Worm (Caenorhabditis elegans) whole organism, young adult: ENCODE measurements around the gene lurp-4.

ENCODE experiments used
- B0019.2 ChIP-seq: fragments of 200-800 bp; sonication (Bioruptor generic); conservative IDR thresholded peaks from 2 replicates; pipeline ENCODE4 v1.3.6; 2022; ENCODE audit warnings: missing genetic modification reagents, missing genetic modification characterization, missing compliant biosample characterization
- B0261.1 ChIP-seq: sonication (generic microtip); optimal IDR thresholded peaks from 2 replicates; lab custom pipeline; 2016; ENCODE audit warnings: mild to moderate bottlenecking, missing genetic modification characterization, moderate library complexity, missing compliant biosample characterization
- C17E4.6 ChIP-seq: fragments of 200-800 bp; sonication (Bioruptor generic); IDR thresholded peaks from 2 replicates; pipeline ENCODE4 v1.3.6; 2022; ENCODE audit warnings: missing genetic modification reagents, missing genetic modification characterization, missing compliant biosample characterization
- F23B12.7 ChIP-seq: sonication (generic microtip); optimal IDR thresholded peaks from 2 replicates; lab custom pipeline; 2017; ENCODE audit warnings: missing genetic modification characterization, mild to moderate bottlenecking, missing compliant biosample characterization, antibody characterized with exemption, moderate library complexity; ENCODE audit not compliant: insufficient read depth
- F52B5.7 ChIP-seq: sonication (generic microtip); optimal IDR thresholded peaks from 2 replicates; lab custom pipeline; 2016; ENCODE audit warnings: mild to moderate bottlenecking, missing genetic modification characterization, missing compliant biosample characterization
- F55B11.4 ChIP-seq: sonication (generic microtip); optimal IDR thresholded peaks from 2 replicates; lab custom pipeline; 2016; ENCODE audit warnings: missing compliant biosample characterization, missing genetic modification characterization, borderline replicate concordance; ENCODE audit not compliant: insufficient read depth
- K12H6.12 ChIP-seq: fragments of 200-800 bp; sonication (Bioruptor generic); optimal IDR thresholded peaks from 2 replicates; lab custom pipeline; 2018; ENCODE audit warnings: mild to moderate bottlenecking, missing genetic modification characterization, missing compliant biosample characterization
- Y79H2A.3 ChIP-seq: fragments of 200-800 bp; sonication (Bioruptor generic); conservative IDR thresholded peaks from 2 replicates; pipeline ENCODE4 v1.3.6; 2022; ENCODE audit warnings: missing genetic modification reagents, missing genetic modification characterization, missing compliant biosample characterization
- ZK185.1 ChIP-seq: sonication (generic microtip); optimal IDR thresholded peaks from 2 replicates; lab custom pipeline; 2016; ENCODE audit warnings: mild to moderate bottlenecking, missing genetic modification characterization, missing compliant biosample characterization; ENCODE audit not compliant: poor library complexity, severe bottlenecking
- aptf-2 ChIP-seq: fragments of 200-800 bp; sonication (Bioruptor generic); conservative IDR thresholded peaks from 2 replicates; pipeline ENCODE4 v1.3.6; 2022; ENCODE audit warnings: missing genetic modification reagents, missing genetic modification characterization, missing compliant biosample characterization
- aptf-3 ChIP-seq: fragments of 200-800 bp; sonication (Bioruptor generic); IDR thresholded peaks from 2 replicates; pipeline ENCODE4 v1.3.6; 2022; ENCODE audit warnings: missing genetic modification characterization, missing compliant biosample characterization
- cebp-1 ChIP-seq, 2 experiments: fragments of 200-800 bp in 1 of 2; sonication (Bioruptor generic) in 1 of 2; sonication (generic microtip) in 1 of 2; IDR thresholded peaks in 1 of 2; optimal IDR thresholded peaks in 1 of 2; 2 replicates each; pipeline versions ENCODE4 v1.3.6 to Lab custom; 2017 to 2022; ENCODE audit warnings: missing compliant biosample characterization in 2 of 2, missing genetic modification characterization in 2 of 2, mild to moderate bottlenecking in 1 of 2, missing genetic modification reagents in 1 of 2, moderate library complexity in 1 of 2
- ceh-91 ChIP-seq: fragments of 200-800 bp; sonication (Bioruptor generic); IDR thresholded peaks from 2 replicates; pipeline ENCODE4 v1.3.6; 2022; ENCODE audit warnings: missing genetic modification reagents, missing genetic modification characterization, missing compliant biosample characterization
- die-1 ChIP-seq: sonication (generic microtip); optimal IDR thresholded peaks from 2 replicates; lab custom pipeline; 2016; ENCODE audit warnings: missing genotype, mild to moderate bottlenecking, missing genetic modification characterization, missing compliant biosample characterization
- dpl-1 ChIP-seq: fragments of 150-350 bp; optimal IDR thresholded peaks from 2 replicates; lab custom pipeline; 2014; ENCODE audit warnings: missing biosample characterization, missing genetic modification reagents, missing genetic modification characterization
- efl-1 ChIP-seq: fragments of 150-350 bp; optimal IDR thresholded peaks from 2 replicates; lab custom pipeline; 2014; ENCODE audit warnings: missing biosample characterization, missing genetic modification reagents, missing genetic modification characterization
- egl-18 ChIP-seq: fragments of 200-800 bp; sonication (Bioruptor generic); IDR thresholded peaks from 2 replicates; pipeline ENCODE4 v1.3.6; 2022; ENCODE audit warnings: missing genetic modification reagents, missing genetic modification characterization, missing compliant biosample characterization
- fkh-3 ChIP-seq: sonication (generic microtip); optimal IDR thresholded peaks from 2 replicates; lab custom pipeline; 2016; ENCODE audit warnings: mild to moderate bottlenecking, missing genetic modification characterization, missing compliant biosample characterization
- gei-17 ChIP-seq: fragments of 200-800 bp; sonication (Bioruptor generic); optimal IDR thresholded peaks from 2 replicates; lab custom pipeline; 2018; ENCODE audit warnings: mild to moderate bottlenecking, missing genetic modification characterization, missing compliant biosample characterization
- him-1 ChIP-seq: sonication (generic microtip); optimal IDR thresholded peaks from 2 replicates; lab custom pipeline; 2016; ENCODE audit warnings: missing genotype, missing genetic modification reagents, missing genetic modification characterization, missing compliant biosample characterization
- hlh-12 ChIP-seq: sonication (generic microtip); optimal IDR thresholded peaks from 2 replicates; lab custom pipeline; 2016; ENCODE audit warnings: missing genetic modification characterization, missing compliant biosample characterization
- hlh-26 ChIP-seq: fragments of 200-800 bp; sonication (Bioruptor generic); conservative IDR thresholded peaks from 2 replicates; pipeline ENCODE4 v1.3.6; 2022; ENCODE audit warnings: missing genetic modification reagents, missing genetic modification characterization, missing compliant biosample characterization
- lir-1 ChIP-seq: fragments of 200-800 bp; sonication (Bioruptor generic); conservative IDR thresholded peaks from 2 replicates; pipeline ENCODE4 v1.3.6; 2022; ENCODE audit warnings: missing genetic modification reagents, missing genetic modification characterization, missing compliant biosample characterization
- lsl-1 ChIP-seq: fragments of 200-800 bp; sonication (Bioruptor generic); optimal IDR thresholded peaks from 2 replicates; lab custom pipeline; 2018; ENCODE audit warnings: mild to moderate bottlenecking, missing genetic modification characterization, moderate library complexity, missing compliant biosample characterization
- lsy-27 ChIP-seq: sonication (generic microtip); optimal IDR thresholded peaks from 2 replicates; lab custom pipeline; 2017; ENCODE audit warnings: missing genetic modification characterization, mild to moderate bottlenecking, missing compliant biosample characterization, antibody characterized with exemption, missing genotype, borderline replicate concordance; ENCODE audit not compliant: insufficient read depth
- madf-6 ChIP-seq: fragments of 200-800 bp; sonication (Bioruptor generic); IDR thresholded peaks from 2 replicates; pipeline ENCODE4 v1.3.6; 2022; ENCODE audit warnings: missing genetic modification reagents, missing genetic modification characterization, missing compliant biosample characterization
- madf-8 ChIP-seq: fragments of 200-800 bp; sonication (Bioruptor generic); conservative IDR thresholded peaks from 2 replicates; pipeline ENCODE4 v1.3.6; 2022; ENCODE audit warnings: missing genetic modification reagents, missing genetic modification characterization, missing compliant biosample characterization
- mxl-1 ChIP-seq: sonication (generic microtip); optimal IDR thresholded peaks from 2 replicates; lab custom pipeline; 2016; ENCODE audit warnings: missing genetic modification characterization, missing compliant biosample characterization
- nhr-90 ChIP-seq: sonication (generic microtip); optimal IDR thresholded peaks from 2 replicates; lab custom pipeline; 2016; ENCODE audit warnings: missing genotype, mild to moderate bottlenecking, missing genetic modification characterization, missing compliant biosample characterization
- pbrm-1 ChIP-seq: fragments of 200-800 bp; sonication (Bioruptor generic); IDR thresholded peaks from 2 replicates; pipeline ENCODE4 v1.3.6; 2022; ENCODE audit warnings: missing genetic modification reagents, missing genetic modification characterization, missing compliant biosample characterization
- rec-8 ChIP-seq, 2 experiments: sonication (generic microtip); optimal IDR thresholded peaks; 2 replicates each; lab custom pipeline; 2016; ENCODE audit warnings: mild to moderate bottlenecking in 2 of 2, missing genetic modification characterization in 2 of 2, missing genetic modification reagents in 2 of 2, missing genotype in 2 of 2, missing biosample characterization in 1 of 2, missing compliant biosample characterization in 1 of 2, moderate library complexity in 1 of 2
- repo-1 ChIP-seq: sonication (generic microtip); optimal IDR thresholded peaks from 2 replicates; lab custom pipeline; 2017; ENCODE audit warnings: mild to moderate bottlenecking, missing genetic modification characterization, missing compliant biosample characterization
- tbx-9 ChIP-seq: sonication (generic microtip); optimal IDR thresholded peaks from 2 replicates; lab custom pipeline; 2016; ENCODE audit warnings: borderline replicate concordance, missing genetic modification characterization, inconsistent platforms, missing compliant biosample characterization
- tlf-1 ChIP-seq: fragments of 200-800 bp; sonication (Bioruptor generic); optimal IDR thresholded peaks from 2 replicates; lab custom pipeline; 2018; ENCODE audit warnings: mild to moderate bottlenecking, missing genetic modification characterization, missing compliant biosample characterization
- unc-62 ChIP-seq: fragments of 150-350 bp; optimal IDR thresholded peaks from 2 replicates; lab custom pipeline; 2014; ENCODE audit warnings: missing biosample characterization, missing genetic modification reagents, missing genetic modification characterization
- ztf-18 ChIP-seq: sonication (generic microtip); optimal IDR thresholded peaks from 2 replicates; lab custom pipeline; 2016; ENCODE audit warnings: missing genotype, mild to moderate bottlenecking, missing genetic modification characterization, missing compliant biosample characterization
- ztf-28 ChIP-seq: fragments of 200-800 bp; sonication (Bioruptor generic); IDR thresholded peaks from 2 replicates; pipeline ENCODE4 v1.3.6; 2022; ENCODE audit warnings: missing genetic modification reagents, missing genetic modification characterization, missing compliant biosample characterization
- ztf-3 ChIP-seq: fragments of 200-800 bp; sonication (Bioruptor generic); optimal IDR thresholded peaks from 2 replicates; lab custom pipeline; 2018; ENCODE audit warnings: mild to moderate bottlenecking, missing genetic modification characterization, missing compliant biosample characterization
- ztf-6 ChIP-seq: fragments of 200-800 bp; sonication (Bioruptor generic); IDR thresholded peaks from 2 replicates; pipeline ENCODE4 v1.3.6; 2022; ENCODE audit warnings: missing genetic modification reagents, missing genetic modification characterization, missing compliant biosample characterization

Gene lurp-4

DNA sequence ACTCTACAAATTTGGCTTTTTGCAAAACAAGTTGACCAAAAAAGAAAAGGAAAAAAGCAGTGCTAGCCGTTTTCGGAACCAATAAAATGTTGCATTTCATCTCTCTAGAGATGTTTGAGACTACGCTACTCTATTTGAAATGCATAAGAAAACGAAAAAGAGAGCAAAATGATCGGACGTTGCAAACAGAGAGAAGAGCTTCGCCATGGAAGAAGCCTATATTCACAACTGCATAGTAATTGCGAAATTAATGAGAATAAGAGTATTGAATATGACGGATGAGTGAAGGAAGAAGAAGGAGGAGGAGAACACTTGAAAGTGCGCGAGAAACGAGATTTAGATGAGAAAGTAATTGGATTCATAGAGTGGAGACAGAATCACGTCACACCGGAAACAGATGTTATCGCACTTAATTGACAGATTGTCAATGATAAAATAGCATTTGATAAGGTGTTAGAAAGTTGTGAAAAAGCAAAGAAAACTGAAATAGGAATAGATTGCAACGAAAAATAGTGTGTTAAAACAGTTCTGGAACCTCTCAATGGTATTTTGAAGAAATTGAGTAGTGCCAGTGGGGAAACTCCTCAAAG lies 13.5 kb downstream of the lurp-4 start:
- TF ChIP-seq unc-62 (GFP tag; lab: Kevin White, UChicago): peak; percentile 64
- no peak for TF ChIP-seq dpl-1

DNA sequence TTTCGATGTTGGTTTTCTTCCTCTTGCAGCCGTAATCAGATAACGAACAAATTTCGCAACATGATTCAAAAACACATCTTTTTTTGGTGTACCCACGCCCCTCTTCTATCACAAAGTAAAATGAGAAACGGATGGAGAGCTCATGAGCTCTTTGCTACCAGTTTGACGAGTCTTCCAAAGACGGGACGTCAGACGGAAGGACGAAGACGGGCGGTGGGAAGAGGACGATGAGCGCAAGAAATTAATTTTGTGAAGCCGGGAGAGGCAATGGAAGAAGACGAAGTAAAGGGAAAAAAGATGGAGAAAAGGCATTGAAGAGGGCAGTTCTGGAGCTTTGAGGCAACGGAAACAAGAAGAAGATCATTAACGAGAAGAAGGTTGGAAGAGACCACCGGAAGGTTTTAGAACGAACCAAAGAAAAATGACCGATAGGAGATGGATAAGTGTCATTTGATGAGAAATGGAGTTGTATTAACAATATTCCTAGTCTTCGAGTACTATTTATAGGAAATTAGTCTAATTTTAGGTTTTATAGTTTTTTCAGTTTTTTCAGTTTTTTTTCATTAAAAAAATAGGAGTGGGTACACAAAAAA lies 19.2 kb downstream of the lurp-4 start:
- TF ChIP-seq hlh-26 (GFP tag; lab: Robert Waterston, UW) (no peak), Y79H2A.3 (GFP tag; lab: Robert Waterston, UW) (no peak), F23B12.7 (no peak), K12H6.12 (tag; lab: Kevin White, UChicago) (no peak)
- TF ChIP-seq, all 124 proteins: peak for 0

DNA sequence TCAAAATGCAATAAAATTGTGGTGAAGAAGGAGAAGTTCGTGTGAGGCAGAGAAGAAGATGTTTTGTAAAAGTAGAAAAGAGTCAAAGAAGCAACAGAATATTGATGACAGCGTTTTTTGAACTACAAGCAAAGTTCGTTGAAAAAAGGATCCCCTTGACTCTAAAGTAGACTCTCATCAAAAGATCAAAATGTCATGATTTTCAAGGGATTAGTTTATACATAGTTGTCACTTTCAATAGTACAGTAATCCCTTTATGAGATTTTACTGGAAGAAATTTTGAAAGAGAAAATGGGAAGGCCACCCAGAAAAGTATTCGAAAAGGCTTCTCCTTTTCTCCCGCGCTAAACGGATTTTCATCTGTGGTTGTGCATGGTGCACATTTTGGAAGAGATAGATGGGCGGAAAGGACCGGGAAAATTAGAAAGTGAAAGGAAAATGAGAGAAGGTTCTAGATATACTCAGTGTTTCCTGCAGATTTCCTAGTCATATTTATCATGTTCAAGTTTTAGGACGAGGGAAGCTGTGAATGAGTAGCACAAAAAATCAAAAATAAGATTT lies 20.6 kb downstream of the lurp-4 start:
- no peak for TF ChIP-seq hlh-12
- TF ChIP-seq egl-18 (GFP tag; lab: Robert Waterston, UW): no peak
- no peak for TF ChIP-seq tbx-9
- TF ChIP-seq dpl-1: no peak
- no peak for TF ChIP-seq him-1 (tag; lab: Kevin White, UChicago)
- no peak for TF ChIP-seq lsy-27
- TF ChIP-seq ceh-91 (GFP tag; lab: Robert Waterston, UW): no peak
- no peak for TF ChIP-seq efl-1
- no peak for TF ChIP-seq B0261.1 (tag; lab: Kevin White, UChicago)
- TF ChIP-seq madf-6: no peak
- TF ChIP-seq ZK185.1 (tag; lab: Kevin White, UChicago): no peak
- no peak for TF ChIP-seq lsl-1 (GFP tag; lab: Kevin White, UChicago)
- TF ChIP-seq B0019.2 (GFP tag; lab: Robert Waterston, UW): no peak
- no peak for TF ChIP-seq ztf-28 (GFP tag; lab: Robert Waterston, UW)

DNA sequence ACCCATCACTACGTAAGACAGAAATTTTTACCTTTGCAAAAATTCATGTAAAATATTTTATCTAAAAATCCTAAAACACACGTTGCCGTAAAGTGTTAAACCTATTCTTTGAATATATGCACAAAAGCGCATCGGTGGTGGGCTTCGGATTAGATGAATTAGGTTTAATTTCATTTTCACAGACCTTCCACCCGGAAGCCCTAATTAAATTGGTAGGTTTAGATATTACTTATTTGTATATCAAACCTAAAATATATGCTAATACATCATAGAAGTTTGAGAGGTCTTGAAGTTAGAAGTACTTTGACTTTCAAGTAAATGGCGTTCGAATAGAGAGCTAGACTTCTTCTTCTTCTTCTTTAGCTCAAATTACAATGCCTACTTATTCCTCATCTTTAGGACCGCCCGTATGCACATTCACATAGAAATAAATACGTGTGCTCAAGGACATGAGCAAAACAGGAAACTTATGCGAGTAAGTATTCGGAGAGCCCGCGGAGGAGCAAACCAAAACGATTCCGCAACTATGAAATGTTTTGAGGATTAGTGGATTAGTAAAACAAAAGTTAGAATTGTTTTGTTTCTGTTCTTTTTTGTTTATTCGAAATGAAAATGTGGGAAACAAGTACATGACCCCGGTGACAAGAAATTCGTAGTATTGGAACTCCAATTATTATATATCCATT lies 22.2 kb downstream of the lurp-4 start:
- TF ChIP-seq C17E4.6 (GFP tag; lab: Robert Waterston, UW): no peak
- TF ChIP-seq aptf-3: no peak
- no peak for TF ChIP-seq lir-1
- TF ChIP-seq F55B11.4 (tag; lab: Kevin White, UChicago): no peak
- no peak for TF ChIP-seq rec-8 (tag; optimal IDR thresholded peaks at IDR 0.05; lab: Kevin White, UChicago)
- TF ChIP-seq mxl-1 (tag; lab: Kevin White, UChicago): no peak
- TF ChIP-seq Y79H2A.3 (GFP tag; lab: Robert Waterston, UW): no peak
- TF ChIP-seq gei-17 (GFP tag; lab: Kevin White, UChicago): no peak
- no peak for TF ChIP-seq cebp-1 (GFP tag; IDR thresholded peaks at IDR 0.05; lab: Robert Waterston, UW)
- TF ChIP-seq cebp-1 (tag; optimal IDR thresholded peaks at IDR 0.05; lab: Kevin White, UChicago): no peak
- no peak for TF ChIP-seq repo-1

DNA sequence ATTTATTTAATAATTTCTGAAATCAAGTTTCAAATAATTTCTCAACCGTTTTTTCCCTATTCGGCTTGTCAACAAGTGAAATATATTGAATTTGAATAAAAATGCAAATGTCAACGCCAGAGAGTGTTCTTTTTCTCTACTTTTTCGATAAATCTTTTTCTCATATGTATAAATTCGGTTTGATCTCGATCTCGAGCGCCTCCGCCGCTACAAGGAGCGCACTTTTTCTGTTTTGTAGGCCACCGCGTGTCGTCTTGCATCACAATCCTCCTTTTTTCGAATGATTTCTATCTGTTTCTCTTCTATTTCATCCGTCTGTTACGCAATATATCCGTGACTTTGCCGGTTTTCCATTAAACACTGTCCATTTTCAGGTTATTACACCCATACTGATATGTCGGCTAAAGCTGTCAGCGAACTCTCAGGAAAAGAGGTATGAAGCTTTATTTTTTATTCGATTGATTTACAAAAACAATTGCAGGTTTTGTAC lies 23.7 kb downstream of the lurp-4 start, which contains the start of gene acly-2:
Gene acly-2, plus strand, starts transcription at position 375 of the 490 bp plus-strand sequence.
- peak; percentile 54 for TF ChIP-seq efl-1
- TF ChIP-seq ztf-18 (tag; lab: Kevin White, UChicago): no peak
- no peak for TF ChIP-seq F52B5.7 (tag; lab: Kevin White, UChicago)
- peak; percentile 59 for TF ChIP-seq madf-6
- TF ChIP-seq aptf-2 (GFP tag; lab: Robert Waterston, UW): no peak
- TF ChIP-seq madf-8 (GFP tag; lab: Robert Waterston, UW): peak; percentile 18; the same call in 1 of the 2 replicates
- no peak for TF ChIP-seq fkh-3 (tag; lab: Kevin White, UChicago)
- no peak for TF ChIP-seq pbrm-1 (GFP tag; lab: Robert Waterston, UW)
- TF ChIP-seq repo-1: no peak
- TF ChIP-seq ztf-6 (GFP tag; lab: Robert Waterston, UW): no peak
- TF ChIP-seq ztf-3 (GFP tag; lab: Kevin White, UChicago): no peak
- no peak for TF ChIP-seq nhr-90
- TF ChIP-seq tlf-1 (GFP tag; lab: Kevin White, UChicago): no peak
- no peak for TF ChIP-seq K12H6.12 (tag; lab: Kevin White, UChicago)
- no peak for TF ChIP-seq die-1 (tag; lab: Kevin White, UChicago)
